Worm (Caenorhabditis elegans) whole organism, early embryonic: ENCODE results near the gene Y73C8C.10.

ENCODE experiments used
- aly-1 ChIP-seq: sonication (generic microtip); optimal IDR thresholded peaks from 2 replicates; lab custom pipeline; 2016; ENCODE audit warnings: missing genetic modification characterization, missing compliant biosample characterization
- ama-1 ChIP-seq: fragments of 150-350 bp; optimal IDR thresholded peaks from 2 replicates; lab custom pipeline; 2014
- ceh-13 ChIP-seq: fragments of 200-800 bp; sonication (Bioruptor generic); optimal IDR thresholded peaks from 2 replicates; lab custom pipeline; 2018; ENCODE audit warnings: mild to moderate bottlenecking, missing genetic modification characterization, missing compliant biosample characterization
- ceh-36 ChIP-seq: sonication (generic microtip); optimal IDR thresholded peaks from 2 replicates; lab custom pipeline; 2016; ENCODE audit warnings: missing genetic modification characterization, inconsistent platforms, missing compliant biosample characterization
- flt-1 ChIP-seq: fragments of 200-800 bp; sonication (Bioruptor generic); IDR thresholded peaks from 2 replicates; pipeline ENCODE4 v1.3.6; 2022; ENCODE audit warnings: missing genetic modification characterization, missing compliant biosample characterization
- hnd-1 ChIP-seq: sonication (generic microtip); optimal IDR thresholded peaks from 2 replicates; lab custom pipeline; 2016; ENCODE audit warnings: missing genetic modification characterization, missing compliant biosample characterization

- no peak for TF ChIP-seq hnd-1 (tag; lab: Kevin White, UChicago)
- no peak for TF ChIP-seq ama-1 (lab: Kevin White, UChicago)
- no peak for TF ChIP-seq aly-1 (tag; lab: Kevin White, UChicago)
- no peak for TF ChIP-seq ceh-36 (tag; lab: Kevin White, UChicago)
- TF ChIP-seq flt-1 (GFP tag; lab: Robert Waterston, UW): no peak
- TF ChIP-seq ceh-13 (GFP tag; lab: Kevin White, UChicago): no peak
Observed at ce11 chrV:3107450-3107849, 20.1 kb downstream of the Y73C8C.10 start, which contains the start of gene str-68.
